Worm (Caenorhabditis elegans) whole organism, L3 larva: ENCODE results near the gene ZK616.5.

Source experiments
- ZK546.5 ChIP-seq: sonication (generic microtip); optimal IDR thresholded peaks from 2 replicates; lab custom pipeline; 2017; ENCODE audit warnings: missing biosample characterization, missing genetic modification characterization
- ama-1 ChIP-seq: fragments of 150-350 bp; optimal IDR thresholded peaks from 2 replicates; lab custom pipeline; 2018
- elt-1 ChIP-seq: fragments of 150-350 bp; optimal IDR thresholded peaks from 2 replicates; lab custom pipeline; 2014; ENCODE audit warnings: missing biosample characterization, missing genetic modification characterization
- fos-1 ChIP-seq: fragments of 150-350 bp; optimal IDR thresholded peaks from 2 replicates; lab custom pipeline; 2014; ENCODE audit warnings: missing biosample characterization, missing genetic modification characterization
- jun-1 ChIP-seq: fragments of 150-350 bp; optimal IDR thresholded peaks from 2 replicates; lab custom pipeline; 2014; ENCODE audit warnings: missing biosample characterization, missing genetic modification reagents, missing genetic modification characterization
- nhr-23 ChIP-seq: fragments of 150-350 bp; optimal IDR thresholded peaks from 2 replicates; lab custom pipeline; 2014; ENCODE audit warnings: missing biosample characterization, missing genetic modification reagents, missing genetic modification characterization
- nhr-28 ChIP-seq: fragments of 150-350 bp; optimal IDR thresholded peaks from 2 replicates; lab custom pipeline; 2014; ENCODE audit warnings: missing biosample characterization, missing genetic modification characterization
- sea-2 ChIP-seq: fragments of 150-350 bp; sonication (generic microtip); optimal IDR thresholded peaks from 4 replicates; lab custom pipeline; 2014; ENCODE audit warnings: missing biosample characterization, missing genetic modification reagents, missing genetic modification characterization
- unc-62 ChIP-seq: fragments of 150-350 bp; sonication (generic microtip); optimal IDR thresholded peaks from 4 replicates; lab custom pipeline; 2014; ENCODE audit warnings: missing biosample characterization, missing genetic modification reagents, missing genetic modification characterization
- ztf-11 ChIP-seq: fragments of 150-350 bp; optimal IDR thresholded peaks from 2 replicates; lab custom pipeline; 2014; ENCODE audit warnings: missing biosample characterization, missing genetic modification characterization

ce11 chrIV:5382609-5383008 lies 9.1 kb upstream of the ZK616.5 start, which contains the start of gene F41H10.1:
- TF ChIP-seq fos-1 (tag; lab: Kevin White, UChicago) (no peak), nhr-28 (tag; lab: Kevin White, UChicago) (no peak), ama-1 (lab: Kevin White, UChicago) (no peak), elt-1 (tag; lab: Kevin White, UChicago) (no peak), sea-2 (GFP tag; lab: Kevin White, UChicago) (no peak), jun-1 (no peak), nhr-23 (tag; lab: Kevin White, UChicago) (no peak), ZK546.5 (tag; lab: Kevin White, UChicago) (no peak), ztf-11 (tag; lab: Kevin White, UChicago) (no peak), unc-62 (GFP tag; lab: Kevin White, UChicago) (no peak)
